Worm (Caenorhabditis elegans) whole organism, L3 larva: Measurements from ENCODE around the gene R11G1.7.

Experiments used
- R02D3.7 ChIP-seq: fragments of 150-350 bp; optimal IDR thresholded peaks from 2 replicates; lab custom pipeline; 2014; ENCODE audit warnings: missing biosample characterization, missing genetic modification characterization
- ZK546.5 ChIP-seq: sonication (generic microtip); optimal IDR thresholded peaks from 2 replicates; lab custom pipeline; 2017; ENCODE audit warnings: missing biosample characterization, missing genetic modification characterization
- aly-2 ChIP-seq: fragments of 150-350 bp; optimal IDR thresholded peaks from 2 replicates; lab custom pipeline; 2014; ENCODE audit warnings: missing biosample characterization, missing genetic modification characterization
- ama-1 ChIP-seq: fragments of 150-350 bp; optimal IDR thresholded peaks from 2 replicates; lab custom pipeline; 2018
- ceh-16 ChIP-seq: sonication (generic microtip); optimal IDR thresholded peaks from 2 replicates; lab custom pipeline; 2017; ENCODE audit warnings: missing biosample characterization, missing genetic modification characterization
- ceh-28 ChIP-seq: fragments of 150-350 bp; optimal IDR thresholded peaks from 2 replicates; lab custom pipeline; 2014; ENCODE audit warnings: missing biosample characterization, missing genetic modification reagents, missing genetic modification characterization
- ceh-82 ChIP-seq: fragments of 150-350 bp; optimal IDR thresholded peaks from 2 replicates; lab custom pipeline; 2014; ENCODE audit warnings: missing biosample characterization, missing genetic modification characterization
- ceh-9 ChIP-seq: sonication (generic microtip); optimal IDR thresholded peaks from 2 replicates; lab custom pipeline; 2018; ENCODE audit warnings: missing biosample characterization, missing genetic modification characterization
- daf-12 ChIP-seq: fragments of 150-350 bp; optimal IDR thresholded peaks from 2 replicates; lab custom pipeline; 2014; ENCODE audit warnings: missing biosample characterization, missing genetic modification reagents, missing genetic modification characterization
- egl-27 ChIP-seq: sonication (generic microtip); optimal IDR thresholded peaks from 4 replicates; lab custom pipeline; 2017; ENCODE audit warnings: missing biosample characterization, missing genetic modification reagents, missing genetic modification characterization
- egl-5 ChIP-seq: fragments of 150-350 bp; optimal IDR thresholded peaks from 2 replicates; lab custom pipeline; 2017; ENCODE audit warnings: missing biosample characterization, missing genetic modification reagents, missing genetic modification characterization, inconsistent platforms
- elt-2 ChIP-seq: sonication (generic microtip); optimal IDR thresholded peaks from 2 replicates; lab custom pipeline; 2016; ENCODE audit warnings: missing genetic modification reagents, mild to moderate bottlenecking, missing genetic modification characterization, missing compliant biosample characterization
- elt-3 ChIP-seq, 3 experiments: fragments of 150-350 bp in 1 of 3; sonication (generic microtip) in 2 of 3; optimal IDR thresholded peaks; 2 replicates in 2 of 3; 4 replicates in 1 of 3; lab custom pipeline; 2014 to 2017; ENCODE audit warnings: missing biosample characterization in 3 of 3, missing genetic modification characterization in 3 of 3
- eor-1 ChIP-seq, 2 experiments: fragments of 150-350 bp; optimal IDR thresholded peaks; 2 replicates each; lab custom pipeline; 2014 to 2018; ENCODE audit warnings: missing biosample characterization in 2 of 2, missing genetic modification characterization in 2 of 2
- hmg-11 ChIP-seq: sonication (generic microtip); optimal IDR thresholded peaks from 2 replicates; lab custom pipeline; 2016; ENCODE audit warnings: missing genetic modification characterization, missing compliant biosample characterization
- jun-1 ChIP-seq: fragments of 150-350 bp; optimal IDR thresholded peaks from 2 replicates; lab custom pipeline; 2014; ENCODE audit warnings: missing biosample characterization, missing genetic modification reagents, missing genetic modification characterization
- lin-39 ChIP-seq: fragments of 150-350 bp; optimal IDR thresholded peaks from 2 replicates; lab custom pipeline; 2018; ENCODE audit warnings: missing biosample characterization, missing genetic modification reagents, missing genetic modification characterization
- lsy-12 ChIP-seq: sonication (generic microtip); optimal IDR thresholded peaks from 2 replicates; lab custom pipeline; 2016; ENCODE audit warnings: mild to moderate bottlenecking, missing genetic modification characterization, missing compliant biosample characterization
- mml-1 ChIP-seq: fragments of 150-350 bp; sonication (generic microtip); optimal IDR thresholded peaks from 3 replicates; lab custom pipeline; 2014; ENCODE audit warnings: missing biosample characterization, missing genetic modification characterization
- nfya-1 ChIP-seq: sonication (generic microtip); optimal IDR thresholded peaks from 2 replicates; lab custom pipeline; 2017; ENCODE audit warnings: missing genetic modification characterization, mild to moderate bottlenecking, missing compliant biosample characterization, antibody characterized with exemption, moderate library complexity; ENCODE audit not compliant: insufficient read depth
- nhr-11 ChIP-seq: fragments of 150-350 bp; optimal IDR thresholded peaks from 2 replicates; lab custom pipeline; 2014; ENCODE audit warnings: missing biosample characterization, missing genetic modification characterization
- nhr-23 ChIP-seq: fragments of 150-350 bp; optimal IDR thresholded peaks from 2 replicates; lab custom pipeline; 2014; ENCODE audit warnings: missing biosample characterization, missing genetic modification reagents, missing genetic modification characterization
- nhr-237 ChIP-seq: fragments of 150-350 bp; optimal IDR thresholded peaks from 2 replicates; lab custom pipeline; 2014; ENCODE audit warnings: missing biosample characterization, missing genetic modification characterization
- nhr-25 ChIP-seq: sonication (generic microtip); optimal IDR thresholded peaks from 2 replicates; lab custom pipeline; 2017; ENCODE audit warnings: missing biosample characterization, missing genetic modification characterization
- nhr-28 ChIP-seq: fragments of 150-350 bp; optimal IDR thresholded peaks from 2 replicates; lab custom pipeline; 2014; ENCODE audit warnings: missing biosample characterization, missing genetic modification characterization
- nhr-43 ChIP-seq: sonication (generic microtip); optimal IDR thresholded peaks from 2 replicates; lab custom pipeline; 2016; ENCODE audit warnings: mild to moderate bottlenecking, missing genetic modification characterization, missing compliant biosample characterization; ENCODE audit not compliant: poor library complexity, severe bottlenecking
- nhr-67 ChIP-seq: fragments of 150-350 bp; optimal IDR thresholded peaks from 2 replicates; lab custom pipeline; 2014; ENCODE audit warnings: missing biosample characterization, missing genetic modification characterization
- nhr-77 ChIP-seq: fragments of 150-350 bp; optimal IDR thresholded peaks from 2 replicates; lab custom pipeline; 2014; ENCODE audit warnings: missing biosample characterization, missing genetic modification characterization
- pha-4 ChIP-seq: fragments of 150-350 bp; optimal IDR thresholded peaks from 2 replicates; lab custom pipeline; 2014; ENCODE audit warnings: missing biosample characterization, missing genetic modification reagents, missing genetic modification characterization
- pqm-1 ChIP-seq: fragments of 150-350 bp; optimal IDR thresholded peaks from 2 replicates; lab custom pipeline; 2017; ENCODE audit warnings: missing biosample characterization, missing genetic modification characterization, inconsistent platforms
- sea-2 ChIP-seq: fragments of 150-350 bp; sonication (generic microtip); optimal IDR thresholded peaks from 4 replicates; lab custom pipeline; 2014; ENCODE audit warnings: missing biosample characterization, missing genetic modification reagents, missing genetic modification characterization
- skn-1 ChIP-seq: fragments of 150-350 bp; optimal IDR thresholded peaks from 2 replicates; lab custom pipeline; 2014; ENCODE audit warnings: missing biosample characterization, missing genetic modification characterization
- snpc-4 ChIP-seq: fragments of 150-350 bp; optimal IDR thresholded peaks from 2 replicates; lab custom pipeline; 2014; ENCODE audit warnings: missing biosample characterization, missing genetic modification characterization
- tbx-2 ChIP-seq: sonication (generic microtip); optimal IDR thresholded peaks from 2 replicates; lab custom pipeline; 2016; ENCODE audit warnings: mild to moderate bottlenecking, missing genetic modification characterization, missing compliant biosample characterization
- unc-39 ChIP-seq: sonication (generic microtip); optimal IDR thresholded peaks from 4 replicates; lab custom pipeline; 2017; ENCODE audit warnings: missing biosample characterization, missing genetic modification characterization
- unc-62 ChIP-seq: fragments of 150-350 bp; sonication (generic microtip); optimal IDR thresholded peaks from 4 replicates; lab custom pipeline; 2014; ENCODE audit warnings: missing biosample characterization, missing genetic modification reagents, missing genetic modification characterization
- zag-1 ChIP-seq: fragments of 150-350 bp; optimal IDR thresholded peaks from 2 replicates; lab custom pipeline; 2014; ENCODE audit warnings: missing biosample characterization, missing genetic modification characterization
- ztf-4 ChIP-seq: fragments of 150-350 bp; optimal IDR thresholded peaks from 2 replicates; lab custom pipeline; 2014; ENCODE audit warnings: missing biosample characterization, missing genetic modification characterization

The R11G1.7 gene

ce11 chrX:3654623-3655022, 1.4 kb upstream of the R11G1.7 start, which contains the start of gene R11G1.11:
Gene R11G1.11, plus strand, starts transcription at chrX:3654923.
- TF ChIP-seq ceh-28 (tag; lab: Kevin White, UChicago) = no peak
- no peak for TF ChIP-seq R02D3.7 (tag; lab: Kevin White, UChicago)
- TF ChIP-seq nhr-23 (tag; lab: Kevin White, UChicago) = peak; percentile 52
- no peak for TF ChIP-seq lsy-12 (tag; lab: Kevin White, UChicago)
- no peak for TF ChIP-seq tbx-2 (tag; lab: Kevin White, UChicago)

- no peak for TF ChIP-seq lin-39 (tag; lab: Kevin White, UChicago)
Observed at ce11 chrX:3659192-3659591, 3.1 kb downstream of the R11G1.7 start, which contains the start of gene R11G1.1. Gene R11G1.1, plus strand, starts transcription at chrX:3659492.

ce11 chrX:3668842-3669241, 12.8 kb downstream of the R11G1.7 start, which contains the start of gene snet-1:
Gene snet-1, minus strand, starts transcription at chrX:3668942.
- TF ChIP-seq hmg-11 (tag; lab: Kevin White, UChicago) = no peak
- TF ChIP-seq lsy-12 (tag; lab: Kevin White, UChicago) = no peak
- no peak for TF ChIP-seq ceh-9 (tag; lab: Kevin White, UChicago)
- no peak for TF ChIP-seq nfya-1
- no peak for TF ChIP-seq nhr-43 (tag; lab: Kevin White, UChicago)
- no peak for TF ChIP-seq ceh-82 (tag; lab: Kevin White, UChicago)
- TF ChIP-seq nhr-11 = no peak
- TF ChIP-seq tbx-2 (tag; lab: Kevin White, UChicago) = no peak
- no peak for TF ChIP-seq unc-39 (tag; lab: Kevin White, UChicago)
- TF ChIP-seq mml-1 = no peak
- no peak for TF ChIP-seq jun-1 (tag; lab: Kevin White, UChicago)
- TF ChIP-seq lin-39 (tag; lab: Kevin White, UChicago) = no peak

- no peak for TF ChIP-seq unc-62 (GFP tag; lab: Kevin White, UChicago)
- peak; percentile 33 for TF ChIP-seq elt-2 (tag; lab: Kevin White, UChicago)
Observed at ce11 chrX:3671998-3672397, 15.9 kb downstream of the R11G1.7 start, which contains the start of gene C02F12.5. Gene C02F12.5, minus strand, starts transcription at chrX:3672098.

ce11 chrX:3673584-3674108, 17.6 kb downstream of the R11G1.7 start, which contains the start of gene ceh-63:
Gene ceh-63, minus strand, starts transcription at chrX:3674058.
- TF ChIP-seq sea-2 (GFP tag; lab: Kevin White, UChicago) (no peak), aly-2 (tag; lab: Kevin White, UChicago) (no peak), nfya-1 (no peak), ama-1 (lab: Kevin White, UChicago) (no peak), ztf-4 (tag; lab: Kevin White, UChicago) (no peak), nhr-67 (tag; lab: Kevin White, UChicago) (no peak), egl-5 (tag; lab: Kevin White, UChicago) (no peak), nhr-25 (tag; lab: Kevin White, UChicago) (no peak), nhr-23 (tag; lab: Kevin White, UChicago) (no peak), snpc-4 (tag; lab: Kevin White, UChicago) (no peak)
- TF ChIP-seq, all 47 proteins: peak for 0

- TF ChIP-seq hmg-11 (tag; lab: Kevin White, UChicago) = no peak
- no peak for TF ChIP-seq nhr-28 (tag; lab: Kevin White, UChicago)
- no peak for TF ChIP-seq sea-2 (GFP tag; lab: Kevin White, UChicago)
- TF ChIP-seq nhr-11 = no peak
- peak; percentile 41 for TF ChIP-seq pha-4 (tag; lab: Kevin White, UChicago)
- no peak for TF ChIP-seq nhr-67 (tag; lab: Kevin White, UChicago)
- peak; percentile 67 for TF ChIP-seq pqm-1 (tag; lab: Kevin White, UChicago)
- no peak for TF ChIP-seq ceh-9 (tag; lab: Kevin White, UChicago)
- no peak for TF ChIP-seq ZK546.5 (tag; lab: Kevin White, UChicago)
- peak; percentile 50 for TF ChIP-seq jun-1 (tag; lab: Kevin White, UChicago)
- no peak for TF ChIP-seq mml-1
- no peak for TF ChIP-seq eor-1 (tag; optimal IDR thresholded peaks at IDR 0.05; lab: Kevin White, UChicago)
- TF ChIP-seq egl-27 = no peak
- TF ChIP-seq ceh-82 (tag; lab: Kevin White, UChicago) = no peak
- TF ChIP-seq ceh-16 (tag; lab: Kevin White, UChicago) = no peak
- TF ChIP-seq elt-3 (tag; optimal IDR thresholded peaks at IDR 0.05; lab: Kevin White, UChicago) = no peak
- TF ChIP-seq ceh-28 (tag; lab: Kevin White, UChicago) = no peak
- no peak for TF ChIP-seq unc-62 (GFP tag; lab: Kevin White, UChicago)
- TF ChIP-seq lsy-12 (tag; lab: Kevin White, UChicago) = peak; percentile 47
- no peak for TF ChIP-seq aly-2 (tag; lab: Kevin White, UChicago)
- no peak for TF ChIP-seq zag-1 (tag; lab: Kevin White, UChicago)
- TF ChIP-seq lin-39 (tag; lab: Kevin White, UChicago) = peak; percentile 53
- TF ChIP-seq tbx-2 (tag; lab: Kevin White, UChicago) = no peak
- peak; percentile 63 for TF ChIP-seq egl-5 (tag; lab: Kevin White, UChicago)
- no peak for TF ChIP-seq nhr-237 (tag; lab: Kevin White, UChicago)
- no peak for TF ChIP-seq ztf-4 (tag; lab: Kevin White, UChicago)
- TF ChIP-seq skn-1 (tag; lab: Kevin White, UChicago) = peak; percentile 46
- TF ChIP-seq snpc-4 (tag; lab: Kevin White, UChicago) = no peak
- no peak for TF ChIP-seq daf-12 (tag; lab: Kevin White, UChicago)
- no peak for TF ChIP-seq nhr-77 (tag; lab: Kevin White, UChicago)
Observed at ce11 chrX:3678507-3679175, 22.6 kb downstream of the R11G1.7 start, which contains the start of gene tag-52. Gene tag-52, minus strand, starts transcription at chrX:3678557.
